Fruit fly (Drosophila melanogaster) whole organism, embryonic: Measurements from ENCODE around the gene CG11842.

ENCODE experiments used
- Asciz ChIP-seq: fragments of 200-800 bp; sonication (Bioruptor generic); optimal IDR thresholded peaks from 2 replicates; lab custom pipeline; 2017; ENCODE audit warnings: missing biosample characterization, mild to moderate bottlenecking, missing genetic modification characterization, missing genetic modification reagents
- BEAF-32 ChIP-seq: fragments of 200-800 bp; sonication (Bioruptor generic); optimal IDR thresholded peaks from 3 replicates; lab custom pipeline; 2017; ENCODE audit warnings: missing biosample characterization, missing genetic modification characterization, mild to moderate bottlenecking, moderate library complexity, missing genetic modification reagents
- CG11456 ChIP-seq: fragments of 200-800 bp; sonication (Bioruptor generic); IDR thresholded peaks from 3 replicates; pipeline ENCODE4 v1.3.6; 2022; ENCODE audit warnings: missing biosample characterization, missing genetic modification characterization
- CG12299 ChIP-seq: fragments of 200-800 bp; sonication (Bioruptor generic); optimal IDR thresholded peaks from 2 replicates; lab custom pipeline; 2018; ENCODE audit warnings: missing biosample characterization, mild to moderate bottlenecking, missing genetic modification characterization
- CG17186 ChIP-seq: fragments of 200-800 bp; sonication (Bioruptor generic); optimal IDR thresholded peaks from 3 replicates; lab custom pipeline; 2017; ENCODE audit warnings: missing biosample characterization, missing genetic modification reagents, missing genetic modification characterization
- CG17612 ChIP-seq: fragments of 200-800 bp; sonication (Bioruptor generic); IDR thresholded peaks from 2 replicates; pipeline ENCODE4 v1.3.6; 2022; ENCODE audit warnings: missing biosample characterization, missing genetic modification characterization
- CG17829 ChIP-seq: fragments of 200-800 bp; optimal IDR thresholded peaks from 2 replicates; lab custom pipeline; 2019; ENCODE audit warnings: missing biosample characterization, mild to moderate bottlenecking, missing genetic modification characterization, moderate library complexity
- CG17912 ChIP-seq: fragments of 200-800 bp; sonication (Bioruptor generic); optimal IDR thresholded peaks from 2 replicates; lab custom pipeline; 2018; ENCODE audit warnings: missing biosample characterization, mild to moderate bottlenecking, missing genetic modification characterization
- CG18476 ChIP-seq: fragments of 200-800 bp; sonication (Bioruptor generic); optimal IDR thresholded peaks from 2 replicates; lab custom pipeline; 2016; ENCODE audit warnings: missing biosample characterization, mild to moderate bottlenecking, missing genetic modification characterization
- CG30431 ChIP-seq: fragments of 200-800 bp; sonication (Bioruptor generic); optimal IDR thresholded peaks from 2 replicates; lab custom pipeline; 2017; ENCODE audit warnings: missing biosample characterization, missing genetic modification characterization
- CG3163 ChIP-seq: fragments of 200-800 bp; sonication (Bioruptor generic); optimal IDR thresholded peaks from 3 replicates; lab custom pipeline; 2016; ENCODE audit warnings: missing biosample characterization, missing genetic modification characterization
- CG32532 ChIP-seq: fragments of 200-800 bp; sonication (Bioruptor generic); IDR thresholded peaks from 2 replicates; pipeline ENCODE4 v1.3.6; 2022; ENCODE audit warnings: missing biosample characterization, missing genetic modification characterization
- CG32772 ChIP-seq: fragments of 200-800 bp; sonication (Bioruptor generic); IDR thresholded peaks from 2 replicates; pipeline ENCODE4 v1.3.6; 2022; ENCODE audit warnings: missing biosample characterization, missing genetic modification characterization
- CG4282 ChIP-seq: fragments of 200-800 bp; sonication (Bioruptor generic); optimal IDR thresholded peaks from 2 replicates; lab custom pipeline; 2016; ENCODE audit warnings: missing biosample characterization, missing genetic modification characterization
- CG4424 ChIP-seq: fragments of 200-800 bp; sonication (Bioruptor generic); optimal IDR thresholded peaks from 3 replicates; lab custom pipeline; 2016; ENCODE audit warnings: missing biosample characterization, missing genetic modification characterization
- CG6654 ChIP-seq: fragments of 200-800 bp; sonication (Bioruptor generic); optimal IDR thresholded peaks from 2 replicates; lab custom pipeline; 2017; ENCODE audit warnings: missing biosample characterization, mild to moderate bottlenecking, missing genetic modification characterization
- CG7357 ChIP-seq: fragments of 200-800 bp; sonication (Bioruptor generic); IDR thresholded peaks from 3 replicates; pipeline ENCODE4 v1.3.6; 2022; ENCODE audit warnings: missing biosample characterization, missing genetic modification characterization
- CG8388 ChIP-seq: fragments of 200-800 bp; sonication (Bioruptor generic); optimal IDR thresholded peaks from 2 replicates; lab custom pipeline; 2019; ENCODE audit warnings: missing biosample characterization, mild to moderate bottlenecking, missing genetic modification characterization, moderate library complexity
- CG8944 ChIP-seq: fragments of 200-800 bp; sonication (Bioruptor generic); optimal IDR thresholded peaks from 3 replicates; lab custom pipeline; 2016; ENCODE audit warnings: missing biosample characterization, missing genetic modification characterization
- CrebB ChIP-seq: fragments of 200-800 bp; sonication (Bioruptor generic); optimal IDR thresholded peaks from 3 replicates; lab custom pipeline; 2018; ENCODE audit warnings: missing biosample characterization, mild to moderate bottlenecking, missing genetic modification characterization
- Dfd ChIP-seq, 2 experiments: fragments of >200 bp; optimal IDR thresholded peaks; 2 replicates each; lab custom pipeline; 2017; ENCODE audit warnings: missing biosample characterization in 2 of 2, missing genetic modification characterization in 2 of 2
- Doc3 ChIP-seq: fragments of 200-800 bp; sonication (Bioruptor generic); IDR thresholded peaks from 3 replicates; pipeline ENCODE4 v1.3.6; 2022; ENCODE audit warnings: missing biosample characterization, missing genetic modification characterization; ENCODE audit not compliant: partially characterized antibody
- Dref ChIP-seq: fragments of 200-800 bp; sonication (Bioruptor generic); IDR thresholded peaks from 2 replicates; pipeline ENCODE4 v1.3.6; 2022; ENCODE audit warnings: missing biosample characterization, missing genetic modification characterization
- Eip74EF ChIP-seq, 2 experiments: fragments of 200-800 bp in 1 of 2; fragments of >200 bp in 1 of 2; sonication (Bioruptor generic) in 1 of 2; optimal IDR thresholded peaks; 2 replicates each; lab custom pipeline; 2017 to 2019; ENCODE audit warnings: missing biosample characterization in 2 of 2, missing genetic modification characterization in 2 of 2, mild to moderate bottlenecking in 1 of 2, moderate library complexity in 1 of 2
- H15 ChIP-seq: fragments of 200-800 bp; sonication (Bioruptor generic); IDR thresholded peaks from 3 replicates; pipeline ENCODE4 v1.3.6; 2022; ENCODE audit warnings: missing biosample characterization, missing genetic modification characterization
- Hr3 ChIP-seq: fragments of 200-800 bp; sonication (Bioruptor generic); optimal IDR thresholded peaks from 3 replicates; lab custom pipeline; 2016; ENCODE audit warnings: missing biosample characterization, missing genetic modification characterization
- Nf-YA ChIP-seq: fragments of 200-800 bp; sonication (Bioruptor generic); IDR thresholded peaks from 2 replicates; pipeline ENCODE4 v1.3.6; 2022; ENCODE audit warnings: missing biosample characterization, missing genetic modification characterization
- Opbp ChIP-seq: fragments of 200-800 bp; sonication (Bioruptor generic); IDR thresholded peaks from 3 replicates; pipeline ENCODE4 v1.3.6; 2022; ENCODE audit warnings: missing biosample characterization, missing genetic modification characterization; ENCODE audit not compliant: partially characterized antibody
- Taf1 ChIP-seq: fragments of 200-800 bp; sonication (Bioruptor generic); IDR thresholded peaks from 2 replicates; pipeline ENCODE4 v1.3.6; 2022; ENCODE audit warnings: missing biosample characterization, missing genetic modification characterization
- Trl ChIP-seq, 3 experiments: fragments of >200 bp in 2 of 3; fragments of 200-800 bp in 1 of 3; sonication (Bioruptor generic) in 1 of 3; optimal IDR thresholded peaks; 2 replicates in 1 of 3; 3 replicates in 2 of 3; lab custom pipeline; 2016 to 2017; ENCODE audit warnings: missing biosample characterization in 1 of 3, missing genetic modification characterization in 1 of 3
- ash1 ChIP-seq: fragments of 200-800 bp; sonication (Bioruptor generic); optimal IDR thresholded peaks from 2 replicates; lab custom pipeline; 2018; ENCODE audit warnings: missing biosample characterization, mild to moderate bottlenecking, missing genetic modification characterization
- bab2 ChIP-seq: fragments of 200-800 bp; sonication (Bioruptor generic); optimal IDR thresholded peaks from 2 replicates; lab custom pipeline; 2016; ENCODE audit warnings: missing biosample characterization, missing genetic modification characterization
- bsh ChIP-seq, 2 experiments: fragments of 200-800 bp; sonication (Bioruptor generic); optimal IDR thresholded peaks; 2 replicates each; lab custom pipeline; 2017 to 2018; ENCODE audit warnings: mild to moderate bottlenecking in 2 of 2, missing biosample characterization in 2 of 2, missing genetic modification characterization in 2 of 2, moderate library complexity in 1 of 2
- croc ChIP-seq: fragments of 200-800 bp; sonication (Bioruptor generic); conservative IDR thresholded peaks from 3 replicates; pipeline ENCODE4 v1.3.6; 2022; ENCODE audit warnings: missing biosample characterization, missing genetic modification characterization
- da ChIP-seq: fragments of 200-800 bp; sonication (Bioruptor generic); optimal IDR thresholded peaks from 2 replicates; lab custom pipeline; 2016; ENCODE audit warnings: missing biosample characterization, missing genetic modification characterization
- danr ChIP-seq: fragments of 200-800 bp; sonication (Bioruptor generic); IDR thresholded peaks from 2 replicates; pipeline ENCODE4 v1.3.6; 2022; ENCODE audit warnings: missing biosample characterization, missing genetic modification characterization
- ftz-f1 ChIP-seq: fragments of 200-800 bp; sonication (Bioruptor generic); optimal IDR thresholded peaks from 2 replicates; lab custom pipeline; 2016; ENCODE audit warnings: missing biosample characterization, missing genetic modification characterization
- gfzf ChIP-seq: fragments of 200-800 bp; sonication (Bioruptor generic); optimal IDR thresholded peaks from 2 replicates; lab custom pipeline; 2016; ENCODE audit warnings: missing biosample characterization, mild to moderate bottlenecking, missing genetic modification characterization, moderate library complexity
- gsb ChIP-seq: fragments of 200-800 bp; sonication (Bioruptor generic); IDR thresholded peaks from 2 replicates; pipeline ENCODE4 v1.3.6; 2022; ENCODE audit warnings: missing biosample characterization, missing genetic modification characterization
- jigr1 ChIP-seq: fragments of 200-800 bp; sonication (Bioruptor generic); IDR thresholded peaks from 3 replicates; pipeline ENCODE4 v1.3.6; 2022; ENCODE audit warnings: missing biosample characterization, missing genetic modification characterization
- lmd ChIP-seq: fragments of 200-800 bp; sonication (Bioruptor generic); IDR thresholded peaks from 2 replicates; pipeline ENCODE4 v1.3.6; 2022; ENCODE audit warnings: missing biosample characterization, missing genetic modification characterization
- mirr ChIP-seq: fragments of 200-800 bp; sonication (Bioruptor generic); optimal IDR thresholded peaks from 3 replicates; lab custom pipeline; 2018; ENCODE audit warnings: missing biosample characterization, mild to moderate bottlenecking, missing genetic modification characterization
- pfk ChIP-seq: fragments of 200-800 bp; sonication (Bioruptor generic); optimal IDR thresholded peaks from 2 replicates; lab custom pipeline; 2018; ENCODE audit warnings: missing biosample characterization, mild to moderate bottlenecking, missing genetic modification characterization, moderate library complexity
- pita ChIP-seq: fragments of 200-800 bp; sonication (Bioruptor generic); optimal IDR thresholded peaks from 2 replicates; lab custom pipeline; 2017; ENCODE audit warnings: missing biosample characterization, mild to moderate bottlenecking, missing genetic modification characterization
- pros ChIP-seq: fragments of 200-800 bp; sonication (Bioruptor generic); optimal IDR thresholded peaks from 3 replicates; lab custom pipeline; 2019; ENCODE audit warnings: missing biosample characterization, mild to moderate bottlenecking, missing genetic modification characterization, moderate library complexity
- psq ChIP-seq: fragments of 200-800 bp; sonication (Bioruptor generic); optimal IDR thresholded peaks from 2 replicates; lab custom pipeline; 2017; ENCODE audit warnings: missing biosample characterization, missing genetic modification characterization
- sens-2 ChIP-seq: fragments of 200-800 bp; sonication (Bioruptor generic); IDR thresholded peaks from 2 replicates; pipeline ENCODE4 v1.3.6; 2022; ENCODE audit warnings: missing biosample characterization, missing genetic modification characterization
- sug ChIP-seq: fragments of 200-800 bp; optimal IDR thresholded peaks from 2 replicates; lab custom pipeline; 2019; ENCODE audit warnings: missing biosample characterization, mild to moderate bottlenecking, missing genetic modification characterization, moderate library complexity
- trh ChIP-seq: fragments of 200-800 bp; sonication (Bioruptor generic); optimal IDR thresholded peaks from 2 replicates; lab custom pipeline; 2016; ENCODE audit warnings: missing biosample characterization, missing genetic modification characterization
- tx ChIP-seq: fragments of 200-800 bp; sonication (Bioruptor generic); optimal IDR thresholded peaks from 2 replicates; lab custom pipeline; 2016; ENCODE audit warnings: missing biosample characterization, missing genetic modification characterization
- zf30C ChIP-seq: fragments of 200-800 bp; sonication (Bioruptor generic); optimal IDR thresholded peaks from 3 replicates; lab custom pipeline; 2018; ENCODE audit warnings: missing biosample characterization, mild to moderate bottlenecking, missing genetic modification characterization

The CG11842 gene

DNA sequence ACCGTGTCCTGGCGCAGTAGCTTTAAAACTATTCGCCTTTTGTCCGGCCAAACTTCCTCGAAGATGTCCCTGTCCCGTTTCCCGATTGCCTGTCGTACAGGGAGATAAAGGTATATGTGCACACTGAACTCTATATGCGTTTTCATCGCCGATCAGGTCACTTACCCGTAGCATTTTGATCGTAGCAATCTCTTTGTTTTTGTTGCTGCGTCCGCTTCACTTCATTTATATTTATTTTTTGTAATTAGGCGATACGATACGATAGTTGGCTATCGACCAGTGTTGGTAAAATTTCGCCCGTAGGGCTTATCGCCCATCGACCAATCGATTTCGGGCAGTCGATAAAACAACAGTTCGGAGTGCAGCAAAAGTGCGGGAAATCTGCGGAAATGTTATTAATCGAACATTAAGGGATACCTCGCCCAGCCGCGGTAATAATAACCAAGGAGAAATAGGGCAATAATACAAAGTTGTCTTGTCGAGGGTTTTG is 10.3 kb downstream of the CG11842 start, which contains the start of the genes Cul5 and Bicra (continued):
- TF ChIP-seq gsb (GFP tag; lab: Robert Waterston, UW): no peak
- peak; percentile 3; the same call in 1 of the 3 replicates for TF ChIP-seq CG11456 (GFP tag; lab: Robert Waterston, UW)
- TF ChIP-seq da: no peak
- no peak for TF ChIP-seq jigr1 (GFP tag; lab: Robert Waterston, UW)
- TF ChIP-seq CG7357 (GFP tag; lab: Robert Waterston, UW): no peak
- no peak for TF ChIP-seq pfk (GFP tag; lab: Kevin White, UChicago)
- no peak for TF ChIP-seq CG17829
- no peak for TF ChIP-seq Nf-YA (GFP tag; lab: Robert Waterston, UW)
- no peak for TF ChIP-seq CG32772
- TF ChIP-seq trh (GFP tag; lab: Kevin White, UChicago): no peak
- TF ChIP-seq CG30431: no peak
- TF ChIP-seq bsh (GFP tag; optimal IDR thresholded peaks at IDR 0.05; lab: Kevin White, UChicago): no peak
- no peak for TF ChIP-seq Taf1 (GFP tag; lab: Robert Waterston, UW)
- TF ChIP-seq pita (GFP tag; lab: Kevin White, UChicago): no peak
- no peak for TF ChIP-seq CG8944 (GFP tag; lab: Kevin White, UChicago)
- TF ChIP-seq croc (GFP tag; lab: Robert Waterston, UW): no peak
- no peak for TF ChIP-seq CG12299
- TF ChIP-seq CG6654 (GFP tag; lab: Kevin White, UChicago): no peak
- no peak for TF ChIP-seq H15 (GFP tag; lab: Robert Waterston, UW)
- no peak for TF ChIP-seq Asciz (GFP tag; lab: Kevin White, UChicago)
- peak; percentile 41 for TF ChIP-seq CG17912 (GFP tag; lab: Kevin White, UChicago)
- no peak for TF ChIP-seq bab2 (GFP tag; lab: Kevin White, UChicago)
- TF ChIP-seq mirr (GFP tag; lab: Kevin White, UChicago): peak; percentile 4
- no peak for TF ChIP-seq sug (tag; lab: Kevin White, UChicago)
- no peak for TF ChIP-seq CG4282 (GFP tag; lab: Kevin White, UChicago)
- TF ChIP-seq gfzf: no peak
- TF ChIP-seq sens-2 (GFP tag; lab: Robert Waterston, UW): no peak
- TF ChIP-seq Dfd (GFP tag; optimal IDR thresholded peaks at IDR 0.05; lab: Kevin White, UChicago): no peak
- TF ChIP-seq CG17186: no peak
- TF ChIP-seq Trl (optimal IDR thresholded peaks at IDR 0.05; lab: Kevin White, UChicago): no peak
- TF ChIP-seq Trl (GFP tag; optimal IDR thresholded peaks at IDR 0.05; lab: Kevin White, UChicago): peak; percentile 39
- no peak for TF ChIP-seq CG8388
- TF ChIP-seq tx (GFP tag; lab: Kevin White, UChicago): no peak
- no peak for TF ChIP-seq lmd (GFP tag; lab: Robert Waterston, UW)
- TF ChIP-seq ash1: no peak
- TF ChIP-seq CG4424 (GFP tag; lab: Kevin White, UChicago): no peak
- no peak for TF ChIP-seq psq (GFP tag; lab: Kevin White, UChicago)
- no peak for TF ChIP-seq zf30C (GFP tag; lab: Kevin White, UChicago)
- no peak for TF ChIP-seq CG32532 (GFP tag; lab: Robert Waterston, UW)
- TF ChIP-seq CG18476 (GFP tag; lab: Kevin White, UChicago): no peak
- peak; percentile 87 for TF ChIP-seq BEAF-32
- TF ChIP-seq Hr3 (GFP tag; lab: Kevin White, UChicago): no peak
- no peak for TF ChIP-seq CG3163 (GFP tag; lab: Kevin White, UChicago)
- no peak for TF ChIP-seq CrebB (tag; lab: Kevin White, UChicago)
- peak; percentile 93 for TF ChIP-seq Opbp (GFP tag; lab: Robert Waterston, UW)
- TF ChIP-seq Eip74EF (GFP tag; optimal IDR thresholded peaks at IDR 0.05; lab: Kevin White, UChicago): no peak
- TF ChIP-seq Dref (GFP tag; lab: Robert Waterston, UW): peak; percentile 96
- TF ChIP-seq Doc3 (GFP tag; lab: Robert Waterston, UW): peak; percentile 81; the same call in 2 of the 3 replicates
- no peak for TF ChIP-seq pros (GFP tag; lab: Kevin White, UChicago)
- peak; percentile 1 for TF ChIP-seq ftz-f1
- TF ChIP-seq CG17612 (GFP tag; lab: Robert Waterston, UW): no peak
- no peak for TF ChIP-seq danr (GFP tag; lab: Robert Waterston, UW)
